Worm (Caenorhabditis elegans) whole organism, late embryonic: Measurements from ENCODE around the gene swt-5.

Experiments used
- C08G9.2 ChIP-seq: sonication (generic microtip); optimal IDR thresholded peaks from 2 replicates; lab custom pipeline; 2016; ENCODE audit warnings: mild to moderate bottlenecking, missing genetic modification characterization, moderate library complexity, missing compliant biosample characterization
- C38D4.7 ChIP-seq: fragments of 200-800 bp; sonication (Bioruptor generic); optimal IDR thresholded peaks from 2 replicates; lab custom pipeline; 2018; ENCODE audit warnings: mild to moderate bottlenecking, missing genetic modification characterization, moderate library complexity, missing compliant biosample characterization
- F13H6.1 ChIP-seq: sonication (generic microtip); optimal IDR thresholded peaks from 2 replicates; lab custom pipeline; 2016; ENCODE audit warnings: missing genetic modification characterization, missing compliant biosample characterization
- K02D7.2 ChIP-seq: sonication (generic microtip); optimal IDR thresholded peaks from 2 replicates; lab custom pipeline; 2017; ENCODE audit warnings: mild to moderate bottlenecking, missing genetic modification characterization, missing compliant biosample characterization
- ceh-14 ChIP-seq: sonication (generic microtip); optimal IDR thresholded peaks from 2 replicates; lab custom pipeline; 2016; ENCODE audit warnings: missing genotype, missing genetic modification characterization, missing compliant biosample characterization
- ceh-2 ChIP-seq: sonication (generic microtip); optimal IDR thresholded peaks from 2 replicates; lab custom pipeline; 2016; ENCODE audit warnings: missing genotype, missing genetic modification characterization, missing compliant biosample characterization
- ceh-22 ChIP-seq: sonication (generic microtip); optimal IDR thresholded peaks from 2 replicates; lab custom pipeline; 2017; ENCODE audit warnings: missing biosample characterization, missing genetic modification characterization
- ceh-24 ChIP-seq: sonication (generic microtip); optimal IDR thresholded peaks from 2 replicates; lab custom pipeline; 2016; ENCODE audit warnings: mild to moderate bottlenecking, missing genetic modification characterization, missing compliant biosample characterization
- ceh-31 ChIP-seq: sonication (generic microtip); optimal IDR thresholded peaks from 2 replicates; lab custom pipeline; 2016; ENCODE audit warnings: missing genetic modification characterization, missing compliant biosample characterization
- ceh-34 ChIP-seq: sonication (generic microtip); optimal IDR thresholded peaks from 2 replicates; lab custom pipeline; 2016; ENCODE audit warnings: mild to moderate bottlenecking, missing genetic modification characterization, missing compliant biosample characterization
- ceh-9 ChIP-seq: sonication (generic microtip); optimal IDR thresholded peaks from 2 replicates; lab custom pipeline; 2016; ENCODE audit warnings: mild to moderate bottlenecking, missing genetic modification characterization, inconsistent platforms, missing compliant biosample characterization
- che-1 ChIP-seq: sonication (generic microtip); optimal IDR thresholded peaks from 2 replicates; lab custom pipeline; 2016; ENCODE audit warnings: mild to moderate bottlenecking, missing genetic modification characterization, missing compliant biosample characterization
- dve-1 ChIP-seq: sonication (generic microtip); optimal IDR thresholded peaks from 2 replicates; lab custom pipeline; 2017; ENCODE audit warnings: antibody characterized with exemption, mild to moderate bottlenecking, missing genetic modification characterization, missing compliant biosample characterization
- elt-2 ChIP-seq: sonication (generic microtip); optimal IDR thresholded peaks from 2 replicates; lab custom pipeline; 2016; ENCODE audit warnings: missing genetic modification reagents, missing genetic modification characterization, missing compliant biosample characterization
- elt-4 ChIP-seq: sonication (generic microtip); optimal IDR thresholded peaks from 2 replicates; lab custom pipeline; 2016; ENCODE audit warnings: missing genetic modification characterization, missing compliant biosample characterization
- ets-4 ChIP-seq: sonication (generic microtip); optimal IDR thresholded peaks from 2 replicates; lab custom pipeline; 2016; ENCODE audit warnings: missing genetic modification characterization, missing compliant biosample characterization
- eyg-1 ChIP-seq: sonication (generic microtip); optimal IDR thresholded peaks from 2 replicates; lab custom pipeline; 2016; ENCODE audit warnings: missing genotype, missing genetic modification characterization, missing compliant biosample characterization
- fax-1 ChIP-seq: sonication (generic microtip); optimal IDR thresholded peaks from 2 replicates; lab custom pipeline; 2016; ENCODE audit warnings: missing genotype, missing genetic modification characterization, missing compliant biosample characterization
- fkh-6 ChIP-seq: sonication (generic microtip); optimal IDR thresholded peaks from 2 replicates; lab custom pipeline; 2016; ENCODE audit warnings: missing genetic modification characterization, missing compliant biosample characterization
- gmeb-2 ChIP-seq: sonication (generic microtip); optimal IDR thresholded peaks from 2 replicates; lab custom pipeline; 2016; ENCODE audit warnings: missing genetic modification characterization, inconsistent platforms, missing compliant biosample characterization
- hlh-15 ChIP-seq: sonication (generic microtip); optimal IDR thresholded peaks from 2 replicates; lab custom pipeline; 2016; ENCODE audit warnings: missing genetic modification characterization, missing compliant biosample characterization
- hlh-30 ChIP-seq: sonication (generic microtip); optimal IDR thresholded peaks from 2 replicates; lab custom pipeline; 2017; ENCODE audit warnings: antibody characterized with exemption, missing genetic modification characterization, missing compliant biosample characterization; ENCODE audit not compliant: insufficient read depth
- hlh-8 ChIP-seq: sonication (generic microtip); optimal IDR thresholded peaks from 2 replicates; lab custom pipeline; 2016; ENCODE audit warnings: missing genotype, missing genetic modification characterization, missing compliant biosample characterization
- lim-6 ChIP-seq: sonication (generic microtip); optimal IDR thresholded peaks from 2 replicates; lab custom pipeline; 2016; ENCODE audit warnings: missing genetic modification characterization, missing compliant biosample characterization
- madf-2 ChIP-seq: sonication (generic microtip); optimal IDR thresholded peaks from 2 replicates; lab custom pipeline; 2017; ENCODE audit warnings: missing genetic modification characterization, missing compliant biosample characterization
- nfya-1 ChIP-seq: sonication (generic microtip); optimal IDR thresholded peaks from 2 replicates; lab custom pipeline; 2017; ENCODE audit warnings: missing genetic modification characterization, mild to moderate bottlenecking, missing compliant biosample characterization, antibody characterized with exemption, moderate library complexity
- nhr-11 ChIP-seq: fragments of 150-350 bp; optimal IDR thresholded peaks from 2 replicates; lab custom pipeline; 2014; ENCODE audit warnings: missing biosample characterization, missing genetic modification characterization
- nhr-232 ChIP-seq: sonication (generic microtip); optimal IDR thresholded peaks from 2 replicates; lab custom pipeline; 2016; ENCODE audit warnings: missing genetic modification characterization, missing compliant biosample characterization
- npax-4 ChIP-seq: sonication (generic microtip); optimal IDR thresholded peaks from 2 replicates; lab custom pipeline; 2016; ENCODE audit warnings: missing genetic modification characterization, missing compliant biosample characterization
- pat-9 ChIP-seq: fragments of 200-800 bp; sonication (Bioruptor generic); optimal IDR thresholded peaks from 2 replicates; lab custom pipeline; 2018; ENCODE audit warnings: mild to moderate bottlenecking, missing genetic modification characterization, moderate library complexity, missing compliant biosample characterization
- pha-4 ChIP-seq: fragments of 150-350 bp; optimal IDR thresholded peaks from 2 replicates; lab custom pipeline; 2018; ENCODE audit warnings: missing biosample characterization, missing genetic modification reagents, missing genetic modification characterization
- pqm-1 ChIP-seq: sonication (generic microtip); optimal IDR thresholded peaks from 2 replicates; lab custom pipeline; 2016; ENCODE audit warnings: missing genetic modification characterization, missing compliant biosample characterization
- pros-1 ChIP-seq: fragments of 150-350 bp; optimal IDR thresholded peaks from 2 replicates; lab custom pipeline; 2014; ENCODE audit warnings: missing biosample characterization, missing genetic modification reagents, missing genetic modification characterization
- rnt-1 ChIP-seq: sonication (generic microtip); optimal IDR thresholded peaks from 2 replicates; lab custom pipeline; 2016; ENCODE audit warnings: missing genetic modification characterization, missing compliant biosample characterization
- sdc-2 ChIP-seq: sonication (generic microtip); optimal IDR thresholded peaks from 2 replicates; lab custom pipeline; 2016; ENCODE audit warnings: missing genotype, missing genetic modification characterization, missing compliant biosample characterization
- sox-4 ChIP-seq: sonication (generic microtip); optimal IDR thresholded peaks from 2 replicates; lab custom pipeline; 2017; ENCODE audit warnings: mild to moderate bottlenecking, missing genetic modification characterization, inconsistent platforms, missing compliant biosample characterization
- syd-9 ChIP-seq: sonication (generic microtip); optimal IDR thresholded peaks from 2 replicates; lab custom pipeline; 2016; ENCODE audit warnings: mild to moderate bottlenecking, missing genetic modification characterization, moderate library complexity, missing compliant biosample characterization
- tbx-2 ChIP-seq: sonication (generic microtip); optimal IDR thresholded peaks from 2 replicates; lab custom pipeline; 2016; ENCODE audit warnings: missing genetic modification characterization, missing compliant biosample characterization
- tbx-7 ChIP-seq: sonication (generic microtip); optimal IDR thresholded peaks from 2 replicates; lab custom pipeline; 2016; ENCODE audit warnings: missing genotype, missing genetic modification characterization, missing compliant biosample characterization
- ttx-3 ChIP-seq: sonication (generic microtip); optimal IDR thresholded peaks from 2 replicates; lab custom pipeline; 2016; ENCODE audit warnings: missing genetic modification reagents, missing genetic modification characterization, missing compliant biosample characterization
- unc-42 ChIP-seq: sonication (generic microtip); optimal IDR thresholded peaks from 2 replicates; lab custom pipeline; 2016; ENCODE audit warnings: missing genotype, missing genetic modification characterization, missing compliant biosample characterization
- unc-86 ChIP-seq: sonication (generic microtip); optimal IDR thresholded peaks from 2 replicates; lab custom pipeline; 2016; ENCODE audit warnings: missing genetic modification characterization, missing compliant biosample characterization
- zip-5 ChIP-seq: sonication (generic microtip); optimal IDR thresholded peaks from 2 replicates; lab custom pipeline; 2016; ENCODE audit warnings: missing genetic modification characterization, missing compliant biosample characterization
- ztf-16 ChIP-seq: sonication (generic microtip); optimal IDR thresholded peaks from 2 replicates; lab custom pipeline; 2017; ENCODE audit warnings: missing genetic modification characterization, missing compliant biosample characterization

Gene swt-5

ce11 chrV:9527337-9527736 is 26.1 kb downstream of the swt-5 start:
- TF ChIP-seq fax-1 (tag; lab: Kevin White, UChicago) (no peak), eyg-1 (tag; lab: Kevin White, UChicago) (no peak), pros-1 (tag; lab: Kevin White, UChicago) (no peak), npax-4 (tag; lab: Kevin White, UChicago) (no peak), ceh-9 (no peak), ceh-14 (no peak), tbx-7 (tag; lab: Kevin White, UChicago) (no peak), tbx-2 (no peak)

DNA sequence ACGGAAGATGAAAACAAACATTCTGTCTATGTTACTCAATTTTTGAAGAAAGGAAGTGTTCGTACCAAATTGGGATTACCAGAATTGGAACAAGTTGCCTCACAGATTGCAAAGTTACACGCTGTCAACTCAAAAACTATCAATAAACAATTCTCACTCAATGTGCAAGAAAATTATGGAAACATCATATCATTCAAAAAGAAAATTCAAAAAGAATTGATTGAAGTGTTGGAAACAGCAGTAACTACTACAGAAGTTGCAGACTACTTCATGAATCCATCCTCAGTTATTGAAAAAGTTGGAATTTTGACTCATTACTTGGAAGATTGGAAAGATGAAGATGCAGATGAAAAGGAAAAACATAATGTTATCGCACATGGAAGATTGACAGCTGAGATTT is 26.8 kb downstream of the swt-5 start:
- TF ChIP-seq ceh-34 (tag; lab: Kevin White, UChicago) (no peak), eyg-1 (tag; lab: Kevin White, UChicago) (no peak), fkh-6 (tag; lab: Kevin White, UChicago) (no peak), ets-4 (no peak), hlh-15 (tag; lab: Kevin White, UChicago) (no peak), hlh-30 (tag; lab: Kevin White, UChicago) (no peak)

DNA sequence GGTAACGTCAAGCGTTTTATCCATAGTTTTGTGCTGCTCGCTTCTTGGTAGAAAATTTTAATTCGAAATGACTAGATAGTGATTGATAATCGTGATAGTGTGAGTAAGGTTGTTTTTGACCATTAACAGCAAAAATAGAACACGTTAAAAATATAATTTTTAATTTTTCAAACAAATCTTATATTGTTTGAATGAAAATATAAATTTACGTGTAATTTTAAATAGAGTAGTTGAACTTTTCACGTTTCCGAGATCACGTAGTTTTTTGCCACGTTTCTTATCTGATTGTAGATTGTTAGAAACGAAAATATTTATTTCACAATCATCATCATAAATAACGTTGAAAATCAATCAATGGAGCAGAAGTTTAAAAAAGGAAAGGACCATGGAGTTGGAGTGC is 30.3 kb downstream of the swt-5 start, which contains the start of the genes C50F4.10 and pfk-1.2:
Gene C50F4.10 (minus strand): TSS at position 101 of the 400 bp plus-strand sequence.
Gene pfk-1.2 (plus strand): TSS at position 325 of the 400 bp plus-strand sequence.
- TF ChIP-seq dve-1 (tag; lab: Kevin White, UChicago) (no peak), unc-42 (tag; lab: Kevin White, UChicago) (no peak), ceh-22 (tag; lab: Kevin White, UChicago) (no peak), fax-1 (tag; lab: Kevin White, UChicago) (no peak), ets-4 (no peak), sdc-2 (no peak)
- TF ChIP-seq, all 69 proteins: peak for 0

DNA sequence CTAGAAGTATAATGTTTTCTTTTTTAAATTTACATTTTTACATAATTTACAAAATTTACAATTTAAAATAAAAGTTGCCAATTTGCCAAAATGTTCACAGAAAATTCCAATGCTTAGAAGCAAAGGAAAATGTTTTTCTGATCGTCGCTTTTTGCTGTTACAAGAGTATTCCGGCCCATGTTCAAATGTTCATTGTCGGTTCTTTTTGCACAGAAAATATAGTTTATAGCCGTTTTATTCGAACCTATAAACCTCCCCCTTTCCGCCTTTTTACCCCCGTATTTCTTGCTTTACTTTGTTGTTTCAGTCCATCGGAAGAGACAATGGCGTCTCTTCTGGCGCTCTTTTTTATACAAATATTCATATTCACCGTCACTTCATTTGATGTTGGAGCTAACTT is 33.4 kb downstream of the swt-5 start, which contains the start of gene tag-329:
Gene tag-329 (plus strand): TSS at position 301 of the 400 bp plus-strand sequence.
- TF ChIP-seq ceh-24 (tag; lab: Kevin White, UChicago) (no peak), hlh-30 (tag; lab: Kevin White, UChicago) (no peak), rnt-1 (tag; lab: Kevin White, UChicago) (no peak), C08G9.2 (no peak), F13H6.1 (tag; lab: Kevin White, UChicago) (no peak), gmeb-2 (tag; lab: Kevin White, UChicago) (no peak), dve-1 (tag; lab: Kevin White, UChicago) (no peak), madf-2 (tag; lab: Kevin White, UChicago) (no peak), che-1 (no peak), pha-4 (tag; lab: Kevin White, UChicago) (no peak), zip-5 (tag; lab: Kevin White, UChicago) (no peak), nhr-11 (tag; lab: Kevin White, UChicago) (no peak)

DNA sequence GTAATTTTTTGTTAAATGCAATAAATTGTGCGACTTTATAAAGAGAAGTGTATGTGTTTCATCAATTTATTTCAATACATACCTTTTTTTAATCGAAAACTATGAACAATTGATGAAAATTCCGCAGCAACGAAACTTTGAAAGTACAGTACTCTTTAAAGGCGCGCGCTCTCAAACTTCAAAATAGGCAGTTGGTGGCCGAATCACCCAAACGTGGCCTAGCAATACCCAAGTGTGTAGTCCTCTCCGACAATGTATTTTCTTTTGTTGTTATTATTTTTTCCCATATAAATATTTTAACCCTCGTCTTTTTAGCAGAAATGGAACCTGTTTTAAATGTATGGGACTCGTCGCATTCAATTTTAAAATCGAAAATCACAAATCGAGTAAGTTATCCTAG is 35.3 kb downstream of the swt-5 start, which contains the start of gene C50F4.4:
Gene C50F4.4 (plus strand): TSS at position 267 of the 400 bp plus-strand sequence.
- TF ChIP-seq nfya-1 (tag; lab: Kevin White, UChicago) (no peak), C08G9.2 (peak; percentile 73), ceh-2 (tag; lab: Kevin White, UChicago) (peak; percentile 46), che-1 (no peak), rnt-1 (tag; lab: Kevin White, UChicago) (no peak), tbx-2 (peak; percentile 51), sox-4 (tag; lab: Kevin White, UChicago) (no peak), ceh-34 (tag; lab: Kevin White, UChicago) (no peak), ets-4 (peak; percentile 47), ztf-16 (tag; lab: Kevin White, UChicago) (no peak), unc-42 (tag; lab: Kevin White, UChicago) (no peak), pqm-1 (no peak), ceh-31 (tag; lab: Kevin White, UChicago) (peak; percentile 56), ttx-3 (tag; lab: Kevin White, UChicago) (no peak), syd-9 (tag; lab: Kevin White, UChicago) (no peak), elt-2 (no peak), ceh-14 (no peak), K02D7.2 (tag; lab: Kevin White, UChicago) (no peak), hlh-30 (tag; lab: Kevin White, UChicago) (no peak), nhr-232 (tag; lab: Kevin White, UChicago) (no peak), pat-9 (tag; lab: Kevin White, UChicago) (no peak), hlh-8 (peak; percentile 22), C38D4.7 (GFP tag; lab: Kevin White, UChicago) (no peak), elt-4 (tag; lab: Kevin White, UChicago) (no peak), hlh-15 (tag; lab: Kevin White, UChicago) (no peak), lim-6 (tag; lab: Kevin White, UChicago) (no peak), tbx-7 (tag; lab: Kevin White, UChicago) (peak; percentile 23), unc-86 (tag; lab: Kevin White, UChicago) (no peak)
